Fruit fly (Drosophila melanogaster) whole organism, prepupa: ENCODE results near the gene CG6661.

ENCODE experiments used
- Blimp-1 ChIP-seq: fragments of 200-800 bp; sonication (Bioruptor generic); optimal IDR thresholded peaks from 3 replicates; lab custom pipeline; 2017; ENCODE audit warnings: missing biosample characterization, missing genetic modification characterization, mild to moderate bottlenecking, moderate library complexity, missing genetic modification reagents
- CG10631 ChIP-seq: fragments of 200-800 bp; sonication (Bioruptor generic); optimal IDR thresholded peaks from 2 replicates; lab custom pipeline; 2016; ENCODE audit warnings: missing biosample characterization, missing genetic modification characterization
- CG10669 ChIP-seq: fragments of 200-800 bp; sonication (Bioruptor generic); optimal IDR thresholded peaks from 3 replicates; lab custom pipeline; 2018; ENCODE audit warnings: missing biosample characterization, mild to moderate bottlenecking, missing genetic modification characterization, moderate library complexity
- CG11294 ChIP-seq: fragments of 200-800 bp; sonication (Bioruptor generic); IDR thresholded peaks from 2 replicates; pipeline ENCODE4 v1.3.6; 2022; ENCODE audit warnings: missing biosample characterization, missing genetic modification characterization
- CG11762 ChIP-seq: fragments of 200-800 bp; sonication (Bioruptor generic); optimal IDR thresholded peaks from 3 replicates; lab custom pipeline; 2016; ENCODE audit warnings: missing biosample characterization, missing genetic modification characterization; ENCODE audit not compliant: insufficient read depth
- CG11902 ChIP-seq: fragments of 200-800 bp; sonication (Bioruptor generic); optimal IDR thresholded peaks from 3 replicates; lab custom pipeline; 2016; ENCODE audit warnings: missing biosample characterization, missing genetic modification characterization
- CG3032 ChIP-seq: fragments of 200-800 bp; optimal IDR thresholded peaks from 2 replicates; lab custom pipeline; 2019; ENCODE audit warnings: missing biosample characterization, mild to moderate bottlenecking, missing genetic modification characterization, moderate library complexity
- CG31627 ChIP-seq: fragments of 200-800 bp; sonication (Bioruptor generic); optimal IDR thresholded peaks from 3 replicates; lab custom pipeline; 2016; ENCODE audit warnings: missing biosample characterization, missing genetic modification characterization
- CG32006 ChIP-seq: fragments of 200-800 bp; sonication (Bioruptor generic); optimal IDR thresholded peaks from 3 replicates; lab custom pipeline; 2017; ENCODE audit warnings: missing biosample characterization, mild to moderate bottlenecking, missing genetic modification characterization
- CG34406 ChIP-seq: fragments of 200-800 bp; sonication (Bioruptor generic); optimal IDR thresholded peaks from 3 replicates; lab custom pipeline; 2016; ENCODE audit warnings: missing biosample characterization, missing genetic modification characterization
- CG3919 ChIP-seq: fragments of 200-800 bp; sonication (Bioruptor generic); optimal IDR thresholded peaks from 3 replicates; lab custom pipeline; 2016; ENCODE audit warnings: missing biosample characterization, missing genetic modification characterization
- CG4318 ChIP-seq: fragments of 200-800 bp; sonication (Bioruptor generic); optimal IDR thresholded peaks from 3 replicates; lab custom pipeline; 2017; ENCODE audit warnings: missing biosample characterization, mild to moderate bottlenecking, missing genetic modification characterization
- CG6163 ChIP-seq: fragments of 200-800 bp; sonication (Bioruptor generic); IDR thresholded peaks from 3 replicates; pipeline ENCODE4 v1.3.6; 2022; ENCODE audit warnings: missing biosample characterization, missing genetic modification characterization
- CG6276 ChIP-seq: fragments of 200-800 bp; sonication (Bioruptor generic); optimal IDR thresholded peaks from 2 replicates; lab custom pipeline; 2017; ENCODE audit warnings: missing biosample characterization, mild to moderate bottlenecking, missing genetic modification characterization
- CG6792 ChIP-seq: fragments of 200-800 bp; sonication (Bioruptor generic); optimal IDR thresholded peaks from 3 replicates; lab custom pipeline; 2016; ENCODE audit warnings: missing biosample characterization, missing genetic modification characterization
- CG6808 ChIP-seq: fragments of 200-800 bp; sonication (Bioruptor generic); optimal IDR thresholded peaks from 3 replicates; lab custom pipeline; 2017; ENCODE audit warnings: missing biosample characterization, missing genetic modification characterization, mild to moderate bottlenecking, moderate library complexity, missing genetic modification reagents
- CG7368 ChIP-seq: fragments of 200-800 bp; sonication (Bioruptor generic); optimal IDR thresholded peaks from 3 replicates; lab custom pipeline; 2016; ENCODE audit warnings: missing biosample characterization, missing genetic modification characterization
- CG8319 ChIP-seq: fragments of 200-800 bp; sonication (Bioruptor generic); optimal IDR thresholded peaks from 3 replicates; lab custom pipeline; 2016; ENCODE audit warnings: missing biosample characterization, missing genetic modification characterization
- CG8632 ChIP-seq: fragments of 200-800 bp; sonication (Bioruptor generic); optimal IDR thresholded peaks from 3 replicates; lab custom pipeline; 2016; ENCODE audit warnings: missing biosample characterization, missing genetic modification characterization
- CG9139 ChIP-seq: fragments of 200-800 bp; sonication (Bioruptor generic); optimal IDR thresholded peaks from 3 replicates; lab custom pipeline; 2017; ENCODE audit warnings: missing biosample characterization, mild to moderate bottlenecking, missing genetic modification characterization
- Eip75B ChIP-seq: fragments of 200-800 bp; sonication (Bioruptor generic); optimal IDR thresholded peaks from 3 replicates; lab custom pipeline; 2016; ENCODE audit warnings: missing biosample characterization, missing genetic modification characterization
- Eip78C ChIP-seq: fragments of 200-800 bp; sonication (Bioruptor generic); peaks from one replicate; lab custom pipeline; 2016; ENCODE audit warnings: missing biosample characterization, missing genetic modification characterization
- Eip93F ChIP-seq: fragments of 200-800 bp; sonication (Bioruptor generic); optimal IDR thresholded peaks from 2 replicates; lab custom pipeline; 2016; ENCODE audit warnings: missing biosample characterization, mild to moderate bottlenecking, missing genetic modification characterization
- Ets96B ChIP-seq: fragments of 200-800 bp; optimal IDR thresholded peaks from 2 replicates; lab custom pipeline; 2019; ENCODE audit warnings: missing biosample characterization, mild to moderate bottlenecking, missing genetic modification characterization, moderate library complexity
- Gug ChIP-seq: fragments of 200-800 bp; sonication (Bioruptor generic); IDR thresholded peaks from 2 replicates; pipeline ENCODE4 v1.3.6; 2022; ENCODE audit warnings: missing biosample characterization, missing genetic modification characterization
- Hr38 ChIP-seq: sonication (Bioruptor generic); optimal IDR thresholded peaks from 2 replicates; lab custom pipeline; 2016; ENCODE audit warnings: missing biosample characterization, missing genetic modification characterization
- Hr39 ChIP-seq: fragments of 200-800 bp; sonication (Bioruptor generic); optimal IDR thresholded peaks from 2 replicates; lab custom pipeline; 2016; ENCODE audit warnings: missing biosample characterization, missing genetic modification characterization
- Hr4 ChIP-seq: fragments of 200-800 bp; sonication (Bioruptor generic); optimal IDR thresholded peaks from 3 replicates; lab custom pipeline; 2016; ENCODE audit warnings: missing biosample characterization, missing genetic modification characterization
- Lpt ChIP-seq: fragments of 200-800 bp; sonication (Bioruptor generic); optimal IDR thresholded peaks from 3 replicates; lab custom pipeline; 2016; ENCODE audit warnings: missing biosample characterization, missing genetic modification characterization
- Met ChIP-seq: fragments of 200-800 bp; sonication (Bioruptor generic); optimal IDR thresholded peaks from 3 replicates; lab custom pipeline; 2016; ENCODE audit warnings: missing biosample characterization, missing genetic modification characterization
- OdsH ChIP-seq: fragments of 200-800 bp; sonication (Bioruptor generic); optimal IDR thresholded peaks from 3 replicates; lab custom pipeline; 2016; ENCODE audit warnings: missing biosample characterization, missing genetic modification characterization
- Smox ChIP-seq: fragments of 200-800 bp; sonication (Bioruptor generic); optimal IDR thresholded peaks from 3 replicates; lab custom pipeline; 2016; ENCODE audit warnings: missing biosample characterization, missing genetic modification characterization
- Sox102F ChIP-seq: fragments of 200-800 bp; sonication (Bioruptor generic); optimal IDR thresholded peaks from 2 replicates; lab custom pipeline; 2016; ENCODE audit warnings: missing biosample characterization, mild to moderate bottlenecking, missing genetic modification characterization
- Sox14 ChIP-seq: fragments of 200-800 bp; sonication (Bioruptor generic); optimal IDR thresholded peaks from 3 replicates; lab custom pipeline; 2016; ENCODE audit warnings: missing biosample characterization, missing genetic modification characterization
- achi ChIP-seq: fragments of 200-800 bp; sonication (Bioruptor generic); optimal IDR thresholded peaks from 3 replicates; lab custom pipeline; 2016; ENCODE audit warnings: missing biosample characterization, missing genetic modification characterization
- acj6 ChIP-seq: fragments of 200-800 bp; sonication (Bioruptor generic); optimal IDR thresholded peaks from 3 replicates; lab custom pipeline; 2016; ENCODE audit warnings: missing biosample characterization, missing genetic modification characterization
- cyc ChIP-seq: fragments of 200-800 bp; sonication (Bioruptor generic); optimal IDR thresholded peaks from 3 replicates; lab custom pipeline; 2016; ENCODE audit warnings: missing biosample characterization, missing genetic modification characterization
- dac ChIP-seq: fragments of 200-800 bp; sonication (Bioruptor generic); optimal IDR thresholded peaks from 2 replicates; lab custom pipeline; 2017; ENCODE audit warnings: missing biosample characterization, mild to moderate bottlenecking, missing genetic modification characterization
- dsx ChIP-seq: fragments of 200-800 bp; optimal IDR thresholded peaks from 3 replicates; lab custom pipeline; 2019; ENCODE audit warnings: missing biosample characterization, mild to moderate bottlenecking, missing genetic modification characterization, moderate library complexity; ENCODE audit not compliant: poor library complexity, severe bottlenecking
- fd59A ChIP-seq: fragments of 200-800 bp; sonication (Bioruptor generic); optimal IDR thresholded peaks from 2 replicates; lab custom pipeline; 2017; ENCODE audit warnings: missing biosample characterization, mild to moderate bottlenecking, missing genetic modification characterization, missing genetic modification reagents
- fd85E ChIP-seq: fragments of 200-800 bp; sonication (Bioruptor generic); optimal IDR thresholded peaks from 3 replicates; lab custom pipeline; 2016; ENCODE audit warnings: missing biosample characterization, missing genetic modification characterization
- fkh ChIP-seq: fragments of 200-800 bp; sonication (Bioruptor generic); optimal IDR thresholded peaks from 3 replicates; lab custom pipeline; 2017; ENCODE audit warnings: missing biosample characterization, mild to moderate bottlenecking, missing genetic modification characterization, moderate library complexity
- lz ChIP-seq: fragments of 200-800 bp; sonication (Bioruptor generic); optimal IDR thresholded peaks from 3 replicates; lab custom pipeline; 2016; ENCODE audit warnings: missing biosample characterization, missing genetic modification characterization
- net ChIP-seq: fragments of 200-800 bp; sonication (Bioruptor generic); optimal IDR thresholded peaks from 3 replicates; lab custom pipeline; 2016; ENCODE audit warnings: missing biosample characterization, missing genetic modification characterization
- pdm3 ChIP-seq: fragments of 200-800 bp; sonication (Bioruptor generic); optimal IDR thresholded peaks from 3 replicates; lab custom pipeline; 2016; ENCODE audit warnings: missing biosample characterization, missing genetic modification characterization
- salr ChIP-seq, 2 experiments: fragments of 200-800 bp; sonication (Bioruptor generic); optimal IDR thresholded peaks; 3 replicates each; lab custom pipeline; 2016 to 2018; ENCODE audit warnings: missing biosample characterization in 2 of 2, missing genetic modification characterization in 2 of 2, mild to moderate bottlenecking in 1 of 2
- spab ChIP-seq: fragments of 200-800 bp; sonication (Bioruptor generic); optimal IDR thresholded peaks from 2 replicates; lab custom pipeline; 2017; ENCODE audit warnings: missing biosample characterization, mild to moderate bottlenecking, missing genetic modification characterization, missing genetic modification reagents
- ss ChIP-seq, 2 experiments: fragments of 200-800 bp; sonication (Bioruptor generic); optimal IDR thresholded peaks; 2 replicates in 1 of 2; 3 replicates in 1 of 2; lab custom pipeline; 2017 to 2018; ENCODE audit warnings: mild to moderate bottlenecking in 2 of 2, missing biosample characterization in 2 of 2, missing genetic modification characterization in 2 of 2, moderate library complexity in 1 of 2
- svp ChIP-seq: fragments of 200-800 bp; sonication (Bioruptor generic); peaks from one replicate; lab custom pipeline; 2016; ENCODE audit warnings: missing biosample characterization, missing genetic modification characterization
- topi ChIP-seq: fragments of 200-800 bp; sonication (Bioruptor generic); optimal IDR thresholded peaks from 3 replicates; lab custom pipeline; 2016; ENCODE audit warnings: missing biosample characterization, missing genetic modification characterization
- vri ChIP-seq: fragments of 200-800 bp; sonication (Bioruptor generic); optimal IDR thresholded peaks from 3 replicates; lab custom pipeline; 2016; ENCODE audit warnings: missing biosample characterization, mild to moderate bottlenecking, missing genetic modification characterization

The CG6661 gene

DNA sequence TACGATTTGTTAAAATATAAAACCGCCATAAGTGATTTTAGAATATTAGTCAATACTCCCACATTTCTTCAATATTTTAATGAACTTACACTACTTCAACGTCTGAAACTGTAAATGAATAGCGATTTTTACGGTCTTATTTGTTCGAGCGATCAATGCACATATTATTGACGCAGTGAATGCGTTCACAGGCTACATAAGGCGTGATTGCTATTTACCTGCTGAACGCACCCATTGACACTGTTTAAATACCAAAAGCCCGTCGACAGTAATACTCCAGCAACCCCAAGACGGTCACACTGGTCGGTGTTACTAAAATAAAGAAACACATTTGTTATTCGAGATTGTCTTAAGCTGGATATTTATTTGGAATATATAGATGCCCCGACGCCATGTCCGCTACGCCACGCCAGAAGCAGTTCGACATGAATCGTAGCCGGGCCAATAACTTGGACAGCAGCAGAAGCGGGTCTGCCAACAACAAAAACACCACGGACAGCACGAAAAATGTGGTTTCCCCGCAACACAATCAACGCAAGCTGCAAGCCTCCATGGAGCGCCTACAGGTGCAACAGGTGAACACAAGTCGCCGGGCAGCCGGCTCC lies 16.5 kb downstream of the CG6661 start, which contains the start of gene CG6833:
TSS of gene CG6833 (plus strand) at position 263 of the 605 bp plus-strand sequence.
- peak; percentile 67 for TF ChIP-seq CG3032 (tag; lab: Kevin White, UChicago)
- peak; percentile 45 for TF ChIP-seq Eip75B
- peak; percentile 82 for TF ChIP-seq fkh
- peak; percentile 15 for TF ChIP-seq Lpt (GFP tag; lab: Kevin White, UChicago)
- TF ChIP-seq Sox14 (GFP tag; lab: Kevin White, UChicago) = peak; percentile 75
- TF ChIP-seq dac (GFP tag; lab: Kevin White, UChicago) = no peak
- TF ChIP-seq OdsH (GFP tag; lab: Kevin White, UChicago) = peak; percentile 57
- no peak for TF ChIP-seq Blimp-1
- TF ChIP-seq CG10631 (GFP tag; lab: Kevin White, UChicago) = peak; percentile 60
- peak in 1 of 2 experiments; percentile 34 for TF ChIP-seq ss (GFP tag; optimal IDR thresholded peaks at IDR 0.05; lab: Kevin White, UChicago)
- TF ChIP-seq CG34406 (GFP tag; lab: Kevin White, UChicago) = peak; percentile 17
- TF ChIP-seq CG11762 (GFP tag; lab: Kevin White, UChicago) = peak; percentile 32
- TF ChIP-seq CG31627 = peak; percentile 84
- peak; percentile 80 for TF ChIP-seq Eip78C
- peak; percentile 68 for TF ChIP-seq CG11902 (GFP tag; lab: Kevin White, UChicago)
- TF ChIP-seq Smox = peak; percentile 57
- no peak for TF ChIP-seq vri (GFP tag; lab: Kevin White, UChicago)
- TF ChIP-seq net (GFP tag; lab: Kevin White, UChicago) = peak; percentile 54
- TF ChIP-seq Hr39 (GFP tag; lab: Kevin White, UChicago) = peak; percentile 85
- TF ChIP-seq lz (GFP tag; lab: Kevin White, UChicago) = peak; percentile 75
- peak; percentile 44 for TF ChIP-seq Ets96B
- TF ChIP-seq CG10669 (GFP tag; lab: Kevin White, UChicago) = peak; percentile 56
- no peak for TF ChIP-seq Eip93F (GFP tag; lab: Kevin White, UChicago)
- peak; percentile 82 for TF ChIP-seq CG6163 (GFP tag; lab: Robert Waterston, UW)
- peak; percentile 58 for TF ChIP-seq CG32006
- no peak for TF ChIP-seq CG9139 (GFP tag; lab: Kevin White, UChicago)
- TF ChIP-seq CG8632 = peak; percentile 13
- TF ChIP-seq Met (GFP tag; lab: Kevin White, UChicago) = peak; percentile 65
- TF ChIP-seq Gug (GFP tag; lab: Robert Waterston, UW) = no peak
- peak; percentile 34 for TF ChIP-seq acj6
- no peak for TF ChIP-seq salr (GFP tag; optimal IDR thresholded peaks at IDR 0.05; lab: Kevin White, UChicago)
- TF ChIP-seq fd85E (GFP tag; lab: Kevin White, UChicago) = no peak
- no peak for TF ChIP-seq spab
- TF ChIP-seq Hr4 = peak; percentile 73
- TF ChIP-seq svp (GFP tag; lab: Kevin White, UChicago) = peak; percentile 79
- peak; percentile 53 for TF ChIP-seq CG7368 (GFP tag; lab: Kevin White, UChicago)
- no peak for TF ChIP-seq CG6276 (GFP tag; lab: Kevin White, UChicago)
- peak; percentile 83 for TF ChIP-seq CG3919
- peak; percentile 40 for TF ChIP-seq CG4318 (GFP tag; lab: Kevin White, UChicago)
- no peak for TF ChIP-seq Sox102F (GFP tag; lab: Kevin White, UChicago)
- peak; percentile 47 for TF ChIP-seq CG8319 (GFP tag; lab: Kevin White, UChicago)
- TF ChIP-seq achi = peak; percentile 56
- TF ChIP-seq pdm3 = peak; percentile 70
- TF ChIP-seq dsx (GFP tag; lab: Kevin White, UChicago) = peak; percentile 11
- TF ChIP-seq topi = peak; percentile 73
- TF ChIP-seq CG6808 (GFP tag; lab: Kevin White, UChicago) = no peak
- TF ChIP-seq CG6792 (GFP tag; lab: Kevin White, UChicago) = peak; percentile 15
- TF ChIP-seq fd59A = no peak
- peak; percentile 87 for TF ChIP-seq cyc (GFP tag; lab: Kevin White, UChicago)
- TF ChIP-seq CG11294 = peak; percentile 28; the same call in 1 of the 2 replicates
- TF ChIP-seq Hr38 (GFP tag; lab: Kevin White, UChicago) = no peak
